Worm (Caenorhabditis elegans) whole organism, L2 larva: ENCODE results near the gene her-1.

Source experiments
- C34F6.9 ChIP-seq: fragments of 150-350 bp; optimal IDR thresholded peaks from 2 replicates; lab custom pipeline; 2014; ENCODE audit warnings: missing biosample characterization, missing genetic modification characterization
- R02D3.7 ChIP-seq: fragments of 150-350 bp; optimal IDR thresholded peaks from 2 replicates; lab custom pipeline; 2014; ENCODE audit warnings: missing biosample characterization, missing genetic modification characterization
- Y55F3AM.14 ChIP-seq: fragments of 200-800 bp; sonication (Bioruptor generic); optimal IDR thresholded peaks from 2 replicates; lab custom pipeline; 2018; ENCODE audit warnings: mild to moderate bottlenecking, missing genetic modification characterization, missing compliant biosample characterization
- ZK546.5 ChIP-seq: sonication (generic microtip); optimal IDR thresholded peaks from 2 replicates; lab custom pipeline; 2017; ENCODE audit warnings: missing biosample characterization, missing genetic modification characterization
- aly-2 ChIP-seq: fragments of 150-350 bp; optimal IDR thresholded peaks from 2 replicates; lab custom pipeline; 2014; ENCODE audit warnings: missing biosample characterization, missing genetic modification characterization
- ama-1 ChIP-seq: fragments of 150-350 bp; optimal IDR thresholded peaks from 2 replicates; lab custom pipeline; 2018; ENCODE audit warnings: inconsistent platforms
- blmp-1 ChIP-seq: sonication (generic microtip); optimal IDR thresholded peaks from 2 replicates; lab custom pipeline; 2017; ENCODE audit warnings: missing genetic modification characterization, mild to moderate bottlenecking, missing compliant biosample characterization, antibody characterized with exemption, moderate library complexity; ENCODE audit not compliant: insufficient read depth
- ceh-16 ChIP-seq: fragments of 150-350 bp; optimal IDR thresholded peaks from 2 replicates; lab custom pipeline; 2014; ENCODE audit warnings: missing biosample characterization, missing genetic modification characterization
- crh-2 ChIP-seq: sonication (generic microtip); optimal IDR thresholded peaks from 2 replicates; lab custom pipeline; 2017; ENCODE audit warnings: missing biosample characterization, missing genetic modification characterization
- dmd-4 ChIP-seq: sonication (generic microtip); optimal IDR thresholded peaks from 2 replicates; lab custom pipeline; 2017; ENCODE audit warnings: missing biosample characterization, missing genetic modification characterization
- egl-27 ChIP-seq: sonication (generic microtip); optimal IDR thresholded peaks from 3 replicates; lab custom pipeline; 2017; ENCODE audit warnings: missing biosample characterization, missing genetic modification reagents, missing genetic modification characterization
- elt-1 ChIP-seq: fragments of 150-350 bp; optimal IDR thresholded peaks from 2 replicates; lab custom pipeline; 2014; ENCODE audit warnings: missing biosample characterization, missing genetic modification characterization
- fos-1 ChIP-seq: fragments of 150-350 bp; optimal IDR thresholded peaks from 2 replicates; lab custom pipeline; 2014; ENCODE audit warnings: missing biosample characterization, missing genetic modification characterization
- gmeb-1 ChIP-seq: fragments of 150-350 bp; optimal IDR thresholded peaks from 2 replicates; lab custom pipeline; 2014; ENCODE audit warnings: missing biosample characterization, missing genetic modification characterization
- lin-13 ChIP-seq: fragments of 150-350 bp; optimal IDR thresholded peaks from 2 replicates; lab custom pipeline; 2014; ENCODE audit warnings: missing biosample characterization, missing genetic modification reagents, missing genetic modification characterization
- lin-39 ChIP-seq: fragments of 150-350 bp; optimal IDR thresholded peaks from 2 replicates; lab custom pipeline; 2014; ENCODE audit warnings: missing biosample characterization, missing genetic modification reagents, missing genetic modification characterization
- lsy-2 ChIP-seq, 2 experiments: fragments of 150-350 bp in 1 of 2; sonication (generic microtip) in 1 of 2; optimal IDR thresholded peaks; 2 replicates each; lab custom pipeline; 2014 to 2017; ENCODE audit warnings: missing biosample characterization in 2 of 2, missing genetic modification characterization in 2 of 2
- mab-5 ChIP-seq: fragments of 150-350 bp; optimal IDR thresholded peaks from 2 replicates; lab custom pipeline; 2014; ENCODE audit warnings: missing biosample characterization, missing genetic modification characterization
- mbf-1 ChIP-seq: sonication (generic microtip); optimal IDR thresholded peaks from 2 replicates; lab custom pipeline; 2017; ENCODE audit warnings: missing biosample characterization, missing genetic modification characterization
- mdl-1 ChIP-seq, 2 experiments: fragments of 150-350 bp in 1 of 2; sonication (generic microtip) in 1 of 2; optimal IDR thresholded peaks; 2 replicates each; lab custom pipeline; 2017; ENCODE audit warnings: missing biosample characterization in 2 of 2, missing genetic modification characterization in 2 of 2
- nhr-10 ChIP-seq: sonication (generic microtip); optimal IDR thresholded peaks from 2 replicates; lab custom pipeline; 2017; ENCODE audit warnings: missing biosample characterization, missing genetic modification characterization
- nhr-11 ChIP-seq: fragments of 150-350 bp; optimal IDR thresholded peaks from 2 replicates; lab custom pipeline; 2014; ENCODE audit warnings: missing biosample characterization, missing genetic modification characterization
- nhr-129 ChIP-seq: fragments of 150-350 bp; optimal IDR thresholded peaks from 2 replicates; lab custom pipeline; 2014; ENCODE audit warnings: missing biosample characterization, missing genetic modification characterization
- nhr-23 ChIP-seq: fragments of 150-350 bp; optimal IDR thresholded peaks from 2 replicates; lab custom pipeline; 2014; ENCODE audit warnings: missing biosample characterization, missing genetic modification reagents, missing genetic modification characterization
- nhr-237 ChIP-seq: fragments of 150-350 bp; optimal IDR thresholded peaks from 2 replicates; lab custom pipeline; 2014; ENCODE audit warnings: missing biosample characterization, missing genetic modification characterization
- nhr-6 ChIP-seq: fragments of 150-350 bp; optimal IDR thresholded peaks from 2 replicates; lab custom pipeline; 2014; ENCODE audit warnings: missing biosample characterization, missing genetic modification characterization
- nhr-77 ChIP-seq: fragments of 150-350 bp; optimal IDR thresholded peaks from 2 replicates; lab custom pipeline; 2014; ENCODE audit warnings: missing biosample characterization, missing genetic modification characterization
- peb-1 ChIP-seq: fragments of 150-350 bp; optimal IDR thresholded peaks from 2 replicates; lab custom pipeline; 2014; ENCODE audit warnings: missing biosample characterization, missing genetic modification characterization
- skn-1 ChIP-seq: sonication (generic microtip); optimal IDR thresholded peaks from 2 replicates; lab custom pipeline; 2017; ENCODE audit warnings: missing biosample characterization, missing genetic modification characterization
- sma-3 ChIP-seq: sonication (generic microtip); optimal IDR thresholded peaks from 2 replicates; lab custom pipeline; 2016; ENCODE audit warnings: missing genetic modification reagents, missing genetic modification characterization, missing compliant biosample characterization
- sma-9 ChIP-seq, 2 experiments: fragments of 150-350 bp in 1 of 2; sonication (generic microtip) in 1 of 2; optimal IDR thresholded peaks; 2 replicates each; lab custom pipeline; 2014 to 2016; ENCODE audit warnings: missing genetic modification characterization in 2 of 2, mild to moderate bottlenecking in 1 of 2, missing biosample characterization in 1 of 2, missing compliant biosample characterization in 1 of 2, missing genetic modification reagents in 1 of 2, moderate library complexity in 1 of 2
- snpc-4 ChIP-seq: fragments of 150-350 bp; optimal IDR thresholded peaks from 2 replicates; lab custom pipeline; 2014; ENCODE audit warnings: missing biosample characterization, missing genetic modification characterization
- unc-39 ChIP-seq: fragments of 150-350 bp; optimal IDR thresholded peaks from 2 replicates; lab custom pipeline; 2014; ENCODE audit warnings: missing biosample characterization, missing genetic modification characterization
- unc-55 ChIP-seq: fragments of 150-350 bp; sonication (generic microtip); optimal IDR thresholded peaks from 3 replicates; lab custom pipeline; 2014; ENCODE audit warnings: missing biosample characterization, missing genetic modification reagents, missing genetic modification characterization
- unc-62 ChIP-seq: fragments of 150-350 bp; optimal IDR thresholded peaks from 2 replicates; lab custom pipeline; 2014; ENCODE audit warnings: missing biosample characterization, missing genetic modification reagents, missing genetic modification characterization
- zag-1 ChIP-seq: fragments of 150-350 bp; optimal IDR thresholded peaks from 2 replicates; lab custom pipeline; 2014; ENCODE audit warnings: missing biosample characterization, missing genetic modification characterization

Gene her-1

ce11 chrV:9712418-9713173 is 15.8 kb downstream of the her-1 start:
- TF ChIP-seq nhr-23 (no peak), fos-1 (tag; lab: Kevin White, UChicago) (peak; percentile 80)

- TF ChIP-seq unc-55 (GFP tag; lab: Kevin White, UChicago) (no peak), C34F6.9 (no peak), zag-1 (tag; lab: Kevin White, UChicago) (no peak), lin-13 (GFP tag; lab: Kevin White, UChicago) (no peak), blmp-1 (tag; lab: Kevin White, UChicago) (no peak)
Measured at ce11 chrV:9713532-9713931, 16.7 kb downstream of the her-1 start, which contains the start of gene F40F9.10. TSS of gene F40F9.10 (minus strand) at chrV:9713632.

- TF ChIP-seq Y55F3AM.14 (GFP tag; lab: Kevin White, UChicago) (no peak), mdl-1 (tag; optimal IDR thresholded peaks at IDR 0.05; lab: Kevin White, UChicago) (no peak), mab-5 (tag; lab: Kevin White, UChicago) (no peak), ceh-16 (tag; lab: Kevin White, UChicago) (no peak), nhr-6 (tag; lab: Kevin White, UChicago) (no peak), lin-39 (no peak), nhr-237 (tag; lab: Kevin White, UChicago) (no peak), dmd-4 (no peak), sma-3 (GFP tag; lab: Kevin White, UChicago) (no peak)
Measured at ce11 chrV:9714909-9715308, 18.1 kb downstream of the her-1 start, which contains the start of gene F40F9.3. TSS of gene F40F9.3 (plus strand) at chrV:9715209.

ce11 chrV:9716397-9716796 is 19.6 kb downstream of the her-1 start, which contains the start of gene str-188:
TSS of gene str-188 (plus strand) at chrV:9716697.
- no peak for TF ChIP-seq aly-2 (tag; lab: Kevin White, UChicago)
- no peak for TF ChIP-seq nhr-6 (tag; lab: Kevin White, UChicago)
- TF ChIP-seq ama-1 (lab: Kevin White, UChicago) = no peak
- no peak for TF ChIP-seq gmeb-1 (tag; lab: Kevin White, UChicago)

ce11 chrV:9724021-9724671 is 27.3 kb downstream of the her-1 start, which contains the start of gene slcr-46.3:
TSS of gene slcr-46.3 (minus strand) at chrV:9724106.
- TF ChIP-seq lin-13 (GFP tag; lab: Kevin White, UChicago) (no peak), blmp-1 (tag; lab: Kevin White, UChicago) (no peak), C34F6.9 (peak; percentile 30), R02D3.7 (tag; lab: Kevin White, UChicago) (no peak), nhr-237 (tag; lab: Kevin White, UChicago) (no peak), nhr-129 (tag; lab: Kevin White, UChicago) (peak; percentile 8), peb-1 (tag; lab: Kevin White, UChicago) (no peak), unc-39 (tag; lab: Kevin White, UChicago) (no peak), unc-62 (GFP tag; lab: Kevin White, UChicago) (no peak), nhr-11 (tag; lab: Kevin White, UChicago) (no peak)
- TF ChIP-seq, all 48 proteins: peak for 2

- TF ChIP-seq fos-1 (tag; lab: Kevin White, UChicago) (peak; percentile 55), elt-1 (no peak)
Measured at ce11 chrV:9725719-9726118, 28.9 kb downstream of the her-1 start.

ce11 chrV:9729462-9730162 is 32.8 kb downstream of the her-1 start, which contains the start of the genes aagr-3 and drap-1:
TSS of gene aagr-3 (minus strand) at chrV:9729512.
TSS of gene drap-1 (plus strand) at chrV:9730106.
- no peak for TF ChIP-seq egl-27
- no peak for TF ChIP-seq dmd-4
- peak; percentile 61 for TF ChIP-seq ama-1 (lab: Kevin White, UChicago)
- TF ChIP-seq nhr-129 (tag; lab: Kevin White, UChicago) = peak; percentile 77
- TF ChIP-seq nhr-77 = no peak
- peak; percentile 40 for TF ChIP-seq sma-9 (GFP tag; optimal IDR thresholded peaks at IDR 0.05; lab: Kevin White, UChicago)
- TF ChIP-seq sma-9 (tag; optimal IDR thresholded peaks at IDR 0.05; lab: Kevin White, UChicago) = no peak
- peak; percentile 25 for TF ChIP-seq skn-1 (tag; lab: Kevin White, UChicago)
- peak; percentile 42 for TF ChIP-seq snpc-4
- no peak for TF ChIP-seq mbf-1
- peak in 1 of 2 experiments; percentile 82 for TF ChIP-seq lsy-2 (tag; optimal IDR thresholded peaks at IDR 0.05; lab: Kevin White, UChicago)
- no peak for TF ChIP-seq ZK546.5
- TF ChIP-seq C34F6.9 = peak; percentile 82
- TF ChIP-seq crh-2 (tag; lab: Kevin White, UChicago) = peak; percentile 90
- peak; percentile 86 for TF ChIP-seq unc-55 (GFP tag; lab: Kevin White, UChicago)
- no peak for TF ChIP-seq nhr-10 (tag; lab: Kevin White, UChicago)
- no peak for TF ChIP-seq elt-1
